Worm (Caenorhabditis elegans): ENCODE results near the gene srbc-45.
A peak's percentile ranks its signal among the peaks of the same experiment; 100 is the strongest.

Gene srbc-45

DNA sequence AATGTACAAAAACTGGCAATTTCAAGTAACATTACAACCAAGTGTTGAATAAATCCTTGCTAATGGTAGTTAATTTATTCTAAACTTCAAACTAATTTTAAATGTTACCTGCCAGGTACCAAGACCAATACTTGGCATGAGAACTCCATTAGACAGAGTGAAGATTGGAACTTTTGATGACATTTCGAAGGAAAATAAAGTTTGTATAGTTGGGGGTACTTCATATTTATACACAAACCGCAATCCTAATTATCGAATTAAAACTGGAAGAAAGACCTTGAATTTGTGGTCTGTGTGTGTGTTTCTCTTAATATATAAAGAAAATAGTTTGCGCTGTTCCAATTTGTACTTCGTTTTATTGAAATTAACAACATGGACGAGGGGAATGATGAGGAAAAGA is 6.5 kb downstream of the srbc-45 start, which contains the start of gene ZC443.1 (continued):
- no peak for TF ChIP-seq F26F4.8 (GFP tag; conservative IDR thresholded peaks at IDR 0.05)

DNA sequence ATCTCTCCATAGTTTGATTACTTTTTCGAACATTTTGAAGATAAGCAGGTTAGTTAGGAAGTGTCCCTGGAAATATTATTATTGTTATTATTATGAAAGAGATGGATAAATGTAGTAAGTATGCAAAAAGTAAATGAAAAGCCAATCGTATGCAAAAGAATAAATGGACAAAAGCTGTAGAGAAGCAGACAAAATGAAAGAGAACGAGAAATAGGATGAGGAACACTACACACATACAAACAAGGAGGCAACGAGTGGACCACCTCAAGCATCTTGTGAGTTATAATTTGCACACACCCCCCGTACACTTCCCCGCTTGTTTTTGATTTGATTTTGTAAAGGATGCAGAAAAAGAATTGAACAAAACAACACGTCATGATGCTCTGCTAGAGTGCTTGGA is 7.8 kb downstream of the srbc-45 start, which contains the start of gene ZC443.2:
ZC443.2 (minus strand) TSS at position 67 of the 400 bp plus-strand sequence.
- TF ChIP-seq gei-8 (GFP tag; optimal IDR thresholded peaks at IDR 0.05) (no peak), unc-62 (GFP tag; optimal IDR thresholded peaks at IDR 0.05 in 1 of 2) (peak in 1 of 2 experiments; percentile 1), unc-62 (tag; optimal IDR thresholded peaks at IDR 0.05) (no peak)

DNA sequence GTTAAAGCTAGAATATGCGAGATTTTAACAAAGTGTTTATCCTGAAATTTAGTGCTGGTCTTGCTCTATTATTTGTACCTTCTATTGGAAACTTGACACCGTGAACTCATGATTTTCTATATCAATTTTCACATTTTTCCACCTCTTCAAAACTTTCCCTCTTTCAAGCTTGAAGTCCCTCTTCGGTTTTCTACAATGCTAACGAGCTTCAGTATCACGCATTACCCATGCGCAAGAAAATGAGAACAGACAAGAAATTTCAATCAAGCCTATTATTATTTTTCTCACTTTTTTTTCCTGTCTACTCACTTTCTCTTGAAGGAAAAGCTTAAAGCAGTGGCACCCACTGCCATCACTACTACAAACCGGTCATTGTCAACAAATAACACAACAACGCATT is 8.4 kb downstream of the srbc-45 start:
- TF ChIP-seq R02D3.7 (tag; optimal IDR thresholded peaks at IDR 0.05) (no peak), zfp-3 (GFP tag; conservative IDR thresholded peaks at IDR 0.05) (peak; percentile 6; the same call in 1 of the 2 replicates), hmg-1.1 (GFP tag; IDR thresholded peaks at IDR 0.05) (0 out of 2 replicates have a peak, but pooled peaks have one; percentile 15), zfp-2 (tag; optimal IDR thresholded peaks at IDR 0.05) (no peak), T26A8.4 (GFP tag; IDR thresholded peaks at IDR 0.05) (peak; percentile 40), ama-1 (optimal IDR thresholded peaks at IDR 0.05) (peak; percentile 13)

DNA sequence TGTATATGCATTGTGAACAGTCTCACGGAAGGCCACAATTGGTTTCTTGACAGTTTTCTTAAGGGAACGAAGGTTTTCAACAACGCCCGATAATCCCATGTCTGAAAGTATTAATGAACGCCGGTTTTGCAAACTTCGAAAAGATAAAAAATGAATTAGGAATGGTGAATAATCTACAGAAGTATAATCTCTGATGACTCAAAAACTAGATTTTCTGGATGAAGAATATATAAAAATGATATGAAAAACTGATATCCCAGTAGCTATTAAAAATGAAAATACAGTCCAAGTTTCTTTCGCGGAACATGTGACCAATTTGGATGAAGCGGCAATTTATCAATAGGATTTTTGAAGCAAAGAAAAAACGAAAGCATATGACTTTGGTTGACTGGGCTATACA is 10.6 kb downstream of the srbc-45 start, which contains the start of gene ZC443.3:
ZC443.3 (minus strand) TSS at position 101 of the 400 bp plus-strand sequence.
- no peak for TF ChIP-seq mes-2 (tag; optimal IDR thresholded peaks at IDR 0.05; ENCODE audit: poor library complexity, severe bottlenecking)
- TF ChIP-seq skn-1 (tag; optimal IDR thresholded peaks at IDR 0.05) = no peak
- no peak for TF ChIP-seq duxl-1 (tag; optimal IDR thresholded peaks at IDR 0.05; ENCODE audit: poor library complexity)

DNA sequence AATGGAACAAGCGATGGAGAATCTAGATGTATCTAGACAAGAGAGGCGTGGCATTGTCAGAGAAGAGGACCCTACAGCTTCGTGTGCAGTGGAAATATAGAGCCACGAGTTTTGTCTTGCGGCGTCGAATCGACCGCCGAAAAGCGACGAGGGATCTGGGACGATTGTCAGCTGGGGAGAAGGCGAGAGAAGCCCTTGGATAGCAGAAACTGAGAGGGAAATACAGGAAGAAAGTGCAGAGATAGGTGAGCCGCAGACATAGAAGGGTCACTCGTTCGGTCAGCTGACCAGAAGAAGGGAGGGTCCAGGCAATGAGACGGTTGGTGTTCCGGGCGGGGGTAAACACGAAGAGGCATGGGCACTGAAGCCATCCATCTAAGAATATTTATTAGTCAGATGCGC is 11.1 kb downstream of the srbc-45 start:
- TF ChIP-seq zag-1 (tag; optimal IDR thresholded peaks at IDR 0.05) = no peak
- no peak for TF ChIP-seq F44E2.7 (GFP tag; IDR thresholded peaks at IDR 0.05)
- TF ChIP-seq F10B5.3 (tag; optimal IDR thresholded peaks at IDR 0.05) = no peak
- no peak for TF ChIP-seq nhr-48 (tag; optimal IDR thresholded peaks at IDR 0.05)
- no peak for TF ChIP-seq aly-2 (tag; optimal IDR thresholded peaks at IDR 0.05)
- peak; percentile 53 to 64 for TF ChIP-seq lsy-2 (tag; optimal IDR thresholded peaks at IDR 0.05)
- no peak for TF ChIP-seq Y48G9A.11 (GFP tag; IDR thresholded peaks at IDR 0.05)
- TF ChIP-seq arid-1 (GFP tag; conservative IDR thresholded peaks at IDR 0.05) = no peak
- peak; percentile 53 for TF ChIP-seq mxl-3 (GFP tag; optimal IDR thresholded peaks at IDR 0.05)
- TF ChIP-seq ZK546.5 (tag; optimal IDR thresholded peaks at IDR 0.05) = no peak
- TF ChIP-seq duxl-1 (tag; optimal IDR thresholded peaks at IDR 0.05; ENCODE audit: poor library complexity) = no peak
- no peak for TF ChIP-seq ztf-7 (tag; optimal IDR thresholded peaks at IDR 0.05)
- peak; percentile 21 for TF ChIP-seq dve-1 (tag; optimal IDR thresholded peaks at IDR 0.05; ENCODE audit: insufficient read depth)
- TF ChIP-seq hmg-1.1 (GFP tag; IDR thresholded peaks at IDR 0.05) = peak; percentile 70; the same call in 1 of the 2 replicates
- TF ChIP-seq hlh-11 (tag; optimal IDR thresholded peaks at IDR 0.05) = peak; percentile 90
- no peak for TF ChIP-seq nhr-10 (tag; optimal IDR thresholded peaks at IDR 0.05)
- peak; percentile 70 for TF ChIP-seq F37D6.2 (tag; optimal IDR thresholded peaks at IDR 0.05)
- peak; percentile 13 for TF ChIP-seq mes-2 (tag; optimal IDR thresholded peaks at IDR 0.05; ENCODE audit: poor library complexity, severe bottlenecking)
- no peak for TF ChIP-seq nhr-77 (tag; optimal IDR thresholded peaks at IDR 0.05)
- peak; percentile 88 for TF ChIP-seq set-16 (GFP tag; IDR thresholded peaks at IDR 0.05)
- no peak for TF ChIP-seq snpc-4 (tag; optimal IDR thresholded peaks at IDR 0.05)
- TF ChIP-seq zfp-3 (GFP tag; conservative IDR thresholded peaks at IDR 0.05) = no peak
- TF ChIP-seq dpl-1 (GFP tag; optimal IDR thresholded peaks at IDR 0.05) = no peak
- TF ChIP-seq unc-130 (GFP tag; optimal IDR thresholded peaks at IDR 0.05) = no peak
- TF ChIP-seq madf-9 (GFP tag; conservative IDR thresholded peaks at IDR 0.05) = no peak
- TF ChIP-seq skn-1 (tag; optimal IDR thresholded peaks at IDR 0.05) = no peak
- TF ChIP-seq nhr-28 (tag; optimal IDR thresholded peaks at IDR 0.05) = peak; percentile 12
- no peak for TF ChIP-seq jun-1 (tag; optimal IDR thresholded peaks at IDR 0.05)
- 0 out of 2 replicates have a peak, but pooled peaks have one; percentile 15 for TF ChIP-seq snpc-1.2 (GFP tag; IDR thresholded peaks at IDR 0.05)
- TF ChIP-seq ceh-32 (tag; optimal IDR thresholded peaks at IDR 0.05; ENCODE audit: poor library complexity) = no peak
- no peak for TF ChIP-seq nhr-237 (tag; optimal IDR thresholded peaks at IDR 0.05)
- TF ChIP-seq cey-2 (tag; optimal IDR thresholded peaks at IDR 0.05; ENCODE audit: borderline replicate concordance, insufficient read depth) = no peak
- TF ChIP-seq ZK337.2 (GFP tag; IDR thresholded peaks at IDR 0.05) = no peak
- TF ChIP-seq Y75B8A.6 (GFP tag; IDR thresholded peaks at IDR 0.05) = no peak
- TF ChIP-seq rbr-2 (tag; optimal IDR thresholded peaks at IDR 0.05) = peak; percentile 72
